Fruit fly (Drosophila melanogaster) whole organism, pupa: ENCODE measurements around the gene DCTN5-p25.

Experiments used
- CG10348 ChIP-seq: fragments of 200-800 bp; sonication (Bioruptor generic); IDR thresholded peaks from 2 replicates; pipeline ENCODE4 v1.3.6; 2022; ENCODE audit warnings: missing biosample characterization, missing genetic modification characterization
- CG12605 ChIP-seq: fragments of 200-800 bp; sonication (Bioruptor generic); IDR thresholded peaks from 2 replicates; pipeline ENCODE4 v1.3.6; 2022; ENCODE audit warnings: missing biosample characterization, missing genetic modification characterization
- CG13204 ChIP-seq: fragments of 200-800 bp; sonication (Bioruptor generic); optimal IDR thresholded peaks from 2 replicates; lab custom pipeline; 2018; ENCODE audit warnings: missing biosample characterization, mild to moderate bottlenecking, missing genetic modification characterization, moderate library complexity
- CG14655 ChIP-seq: fragments of 200-800 bp; sonication (Bioruptor generic); optimal IDR thresholded peaks from 3 replicates; lab custom pipeline; 2017; ENCODE audit warnings: mild to moderate bottlenecking, missing biosample characterization, missing genetic modification reagents, missing genetic modification characterization
- CG15710 ChIP-seq: fragments of 200-800 bp; sonication (Bioruptor generic); optimal IDR thresholded peaks from 2 replicates; lab custom pipeline; 2018; ENCODE audit warnings: missing biosample characterization, mild to moderate bottlenecking, missing genetic modification characterization, moderate library complexity
- CG17806 ChIP-seq: fragments of 200-800 bp; sonication (Bioruptor generic); optimal IDR thresholded peaks from 2 replicates; lab custom pipeline; 2018; ENCODE audit warnings: missing biosample characterization, mild to moderate bottlenecking, missing genetic modification characterization, moderate library complexity
- CG32121 ChIP-seq: fragments of 200-800 bp; sonication (Bioruptor generic); IDR thresholded peaks from 2 replicates; pipeline ENCODE4 v1.3.6; 2022; ENCODE audit warnings: missing biosample characterization, missing genetic modification characterization
- CG34367 ChIP-seq: fragments of 200-800 bp; sonication (Bioruptor generic); optimal IDR thresholded peaks from 2 replicates; lab custom pipeline; 2018; ENCODE audit warnings: missing biosample characterization, mild to moderate bottlenecking, missing genetic modification characterization
- CG4496 ChIP-seq: fragments of 200-800 bp; sonication (Bioruptor generic); IDR thresholded peaks from 3 replicates; pipeline ENCODE4 v1.3.6; 2022; ENCODE audit warnings: missing biosample characterization, missing genetic modification characterization
- CG8159 ChIP-seq: fragments of 200-800 bp; sonication (Bioruptor generic); optimal IDR thresholded peaks from 3 replicates; lab custom pipeline; 2018; ENCODE audit warnings: missing biosample characterization, mild to moderate bottlenecking, missing genetic modification characterization, moderate library complexity
- CG8301 ChIP-seq: fragments of 200-800 bp; sonication (Bioruptor generic); optimal IDR thresholded peaks from 2 replicates; lab custom pipeline; 2018; ENCODE audit warnings: missing biosample characterization, mild to moderate bottlenecking, missing genetic modification characterization
- CG9948 ChIP-seq: fragments of 200-800 bp; sonication (Bioruptor generic); optimal IDR thresholded peaks from 2 replicates; lab custom pipeline; 2018; ENCODE audit warnings: missing biosample characterization, mild to moderate bottlenecking, missing genetic modification characterization, moderate library complexity
- D1 ChIP-seq: fragments of 200-800 bp; sonication (Bioruptor generic); optimal IDR thresholded peaks from 2 replicates; lab custom pipeline; 2018; ENCODE audit warnings: missing biosample characterization, mild to moderate bottlenecking, missing genetic modification characterization, moderate library complexity
- EcR ChIP-seq: fragments of 200-800 bp; sonication (Bioruptor generic); optimal IDR thresholded peaks from 3 replicates; lab custom pipeline; 2019; ENCODE audit warnings: missing biosample characterization, missing genetic modification characterization, mild to moderate bottlenecking, moderate library complexity, missing genetic modification reagents
- Ets98B ChIP-seq: fragments of 200-800 bp; sonication (Bioruptor generic); IDR thresholded peaks from 2 replicates; pipeline ENCODE4 v1.3.6; 2022; ENCODE audit warnings: missing biosample characterization, missing genetic modification characterization
- Pif1A ChIP-seq: fragments of 200-800 bp; sonication (Bioruptor generic); optimal IDR thresholded peaks from 3 replicates; lab custom pipeline; 2016; ENCODE audit warnings: missing biosample characterization, missing genetic modification characterization
- Pif1B ChIP-seq: fragments of 200-800 bp; sonication (Bioruptor generic); optimal IDR thresholded peaks from 3 replicates; lab custom pipeline; 2016; ENCODE audit warnings: missing biosample characterization, missing genetic modification characterization
- Snoo ChIP-seq: fragments of 200-800 bp; sonication (Bioruptor generic); optimal IDR thresholded peaks from 3 replicates; lab custom pipeline; 2017; ENCODE audit warnings: missing biosample characterization, mild to moderate bottlenecking, missing genetic modification characterization, inconsistent platforms
- fd96Ca ChIP-seq: fragments of 200-800 bp; sonication (Bioruptor generic); IDR thresholded peaks from 3 replicates; pipeline ENCODE4 v1.3.6; 2022; ENCODE audit warnings: missing biosample characterization, missing genetic modification characterization
- gl ChIP-seq: fragments of 200-800 bp; sonication (Bioruptor generic); optimal IDR thresholded peaks from 2 replicates; lab custom pipeline; 2018; ENCODE audit warnings: missing biosample characterization, mild to moderate bottlenecking, missing genetic modification characterization
- rn ChIP-seq: fragments of 200-800 bp; sonication (Bioruptor generic); IDR thresholded peaks from 2 replicates; pipeline ENCODE4 v1.3.6; 2022; ENCODE audit warnings: missing biosample characterization, missing genetic modification characterization

DCTN5-p25 gene

DNA sequence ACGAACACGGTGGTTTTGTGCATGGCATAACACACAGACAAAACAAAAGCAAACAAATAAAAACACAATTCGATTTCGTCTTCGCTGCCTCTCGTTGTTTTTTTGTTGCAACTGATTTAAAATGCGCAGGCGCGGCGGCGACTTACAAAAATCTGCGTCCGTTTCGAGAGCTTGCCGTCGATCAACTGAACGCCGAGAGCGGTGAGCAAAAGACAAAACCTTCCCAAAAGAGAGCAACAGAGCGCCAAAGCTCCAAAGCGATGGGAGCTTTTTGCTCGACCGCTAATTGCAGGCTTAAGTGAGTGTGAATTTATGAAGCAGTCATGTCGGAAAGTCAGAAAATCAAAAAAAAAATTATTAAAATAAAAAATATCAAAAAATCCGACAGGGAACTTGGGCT, 8.2 kb upstream of the DCTN5-p25 start, which contains the start of gene mol:
Gene mol, minus strand, starts transcription at position 190 of the 400 bp plus-strand sequence.
- TF ChIP-seq CG13204 (no peak), CG8159 (tag; lab: Kevin White, UChicago) (peak; percentile 4), EcR (GFP tag; lab: Kevin White, UChicago) (peak; percentile 41), fd96Ca (no peak), CG34367 (peak; percentile 1), D1 (peak; percentile 34), CG8301 (tag; lab: Kevin White, UChicago) (no peak), CG12605 (GFP tag; lab: Robert Waterston, UW) (0 out of 2 replicates have a peak, but pooled peaks have one; percentile 27), gl (tag; lab: Kevin White, UChicago) (peak; percentile 51), CG15710 (peak; percentile 16), CG17806 (tag; lab: Kevin White, UChicago) (no peak), Ets98B (peak; percentile 52; the same call in 1 of the 2 replicates), CG4496 (GFP tag; lab: Robert Waterston, UW) (peak; percentile 70)

DNA sequence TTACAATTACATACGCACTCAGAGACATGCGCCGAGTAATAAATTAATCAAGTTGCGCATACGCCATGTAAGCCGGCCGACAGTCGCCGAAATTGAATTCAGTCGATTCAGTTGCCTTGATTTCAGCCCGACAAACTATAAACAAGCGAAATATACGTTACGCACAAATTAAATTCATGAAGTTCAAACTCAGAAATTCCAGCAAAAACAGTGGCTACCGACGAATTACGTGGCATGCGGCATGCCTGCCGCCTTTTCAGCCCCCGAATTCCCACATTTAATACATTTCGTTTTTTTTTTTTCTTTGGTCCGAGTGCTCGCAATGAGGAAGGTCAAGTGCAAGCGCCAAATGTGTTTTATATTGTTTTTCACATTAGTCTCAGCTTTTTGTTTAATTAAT, 5.2 kb upstream of the DCTN5-p25 start:
- no peak for TF ChIP-seq Pif1B (GFP tag; lab: Kevin White, UChicago)
- no peak for TF ChIP-seq CG12605 (GFP tag; lab: Robert Waterston, UW)
- no peak for TF ChIP-seq CG4496 (GFP tag; lab: Robert Waterston, UW)
- TF ChIP-seq CG13204, result no peak
- TF ChIP-seq CG8159 (tag; lab: Kevin White, UChicago), result no peak
- TF ChIP-seq EcR (GFP tag; lab: Kevin White, UChicago), result no peak
- TF ChIP-seq Pif1A (GFP tag; lab: Kevin White, UChicago), result no peak
- no peak for TF ChIP-seq CG9948 (tag; lab: Kevin White, UChicago)
- TF ChIP-seq, all 21 proteins: peak for 0

dm6 chr2L:15001847-15002246, 3.7 kb upstream of the DCTN5-p25 start:
- TF ChIP-seq CG17806 (tag; lab: Kevin White, UChicago) (no peak), rn (no peak), Ets98B (no peak), CG8159 (tag; lab: Kevin White, UChicago) (no peak), EcR (GFP tag; lab: Kevin White, UChicago) (no peak), gl (tag; lab: Kevin White, UChicago) (no peak), CG10348 (GFP tag; lab: Robert Waterston, UW) (no peak), D1 (no peak), Snoo (tag; lab: Kevin White, UChicago) (no peak), CG14655 (GFP tag; lab: Kevin White, UChicago) (no peak)

DNA sequence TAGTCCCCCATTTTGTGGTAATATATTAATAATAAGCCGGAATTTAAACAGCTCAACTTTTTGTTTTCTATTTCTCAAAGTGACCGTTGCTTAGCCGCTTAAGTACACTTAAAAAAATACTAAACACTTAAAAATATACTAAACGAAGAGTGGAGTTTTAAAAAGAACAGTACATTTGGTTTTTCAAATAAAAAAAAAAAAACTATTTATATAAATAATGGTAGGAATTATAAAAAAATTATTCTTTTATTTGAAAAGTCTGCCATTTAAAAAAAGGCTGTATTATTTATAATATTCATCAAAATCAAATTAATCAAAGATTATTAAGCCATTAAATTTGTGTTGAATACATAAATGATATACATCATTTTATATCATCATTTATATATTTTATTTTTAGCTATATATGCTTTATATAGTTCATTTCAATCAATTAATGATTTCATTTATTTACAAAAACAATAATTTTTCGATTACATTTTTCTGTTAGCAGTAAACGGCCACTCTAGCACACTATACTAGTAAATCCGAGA, 1.9 kb downstream of the DCTN5-p25 start, which contains the start of the genes Ankrd49 and NC2beta:
Gene Ankrd49, minus strand, starts transcription at position 101 of the 533 bp plus-strand sequence.
Gene NC2beta, plus strand, starts transcription at position 483 of the 533 bp plus-strand sequence.
- TF ChIP-seq CG17806 (tag; lab: Kevin White, UChicago), result no peak
- TF ChIP-seq rn, result no peak
- no peak for TF ChIP-seq Snoo (tag; lab: Kevin White, UChicago)
- no peak for TF ChIP-seq CG8159 (tag; lab: Kevin White, UChicago)
- TF ChIP-seq CG15710, result no peak
- no peak for TF ChIP-seq Pif1B (GFP tag; lab: Kevin White, UChicago)
- TF ChIP-seq EcR (GFP tag; lab: Kevin White, UChicago), result no peak
- no peak for TF ChIP-seq gl (tag; lab: Kevin White, UChicago)
- no peak for TF ChIP-seq Pif1A (GFP tag; lab: Kevin White, UChicago)
- TF ChIP-seq D1, result no peak
- no peak for TF ChIP-seq CG13204

DNA sequence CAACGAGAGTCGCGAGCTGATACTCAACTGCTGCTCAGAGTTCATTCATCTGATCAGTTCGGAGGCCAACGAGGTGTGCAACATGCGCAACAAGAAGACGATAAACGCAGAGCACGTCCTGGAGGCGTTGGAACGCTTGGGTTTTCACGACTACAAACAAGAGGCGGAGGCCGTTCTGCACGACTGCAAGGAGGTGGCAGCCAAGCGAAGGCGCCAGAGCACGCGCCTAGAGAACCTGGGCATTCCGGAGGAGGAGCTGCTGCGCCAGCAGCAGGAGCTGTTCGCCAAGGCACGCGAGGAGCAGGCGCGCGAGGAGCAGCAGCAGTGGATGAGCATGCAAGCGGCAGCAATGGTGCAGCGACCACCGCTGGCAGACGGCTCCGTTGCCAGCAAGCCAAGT, 2.5 kb downstream of the DCTN5-p25 start:
- no peak for TF ChIP-seq Ets98B
- no peak for TF ChIP-seq CG15710
- no peak for TF ChIP-seq CG8159 (tag; lab: Kevin White, UChicago)
- TF ChIP-seq CG10348 (GFP tag; lab: Robert Waterston, UW), result no peak
- TF ChIP-seq Pif1A (GFP tag; lab: Kevin White, UChicago), result no peak
- TF ChIP-seq CG14655 (GFP tag; lab: Kevin White, UChicago), result no peak
- TF ChIP-seq fd96Ca, result no peak
- TF ChIP-seq D1, result no peak
- TF ChIP-seq CG4496 (GFP tag; lab: Robert Waterston, UW), result no peak
- no peak for TF ChIP-seq CG34367
- no peak for TF ChIP-seq CG8301 (tag; lab: Kevin White, UChicago)
- no peak for TF ChIP-seq rn

- TF ChIP-seq Ets98B, result peak; percentile 58; the same call in 1 of the 2 replicates
- TF ChIP-seq gl (tag; lab: Kevin White, UChicago), result no peak
- TF ChIP-seq CG34367, result peak; percentile 58
- TF ChIP-seq CG15710, result peak; percentile 75
- TF ChIP-seq CG17806 (tag; lab: Kevin White, UChicago), result peak; percentile 60
- TF ChIP-seq rn, result 0 out of 2 replicates have a peak, but pooled peaks have one; percentile 29
- TF ChIP-seq CG32121 (GFP tag; lab: Robert Waterston, UW), result peak; percentile 81
- TF ChIP-seq CG8301 (tag; lab: Kevin White, UChicago), result no peak
- TF ChIP-seq CG4496 (GFP tag; lab: Robert Waterston, UW), result peak; percentile 75; the same call in 2 of the 3 replicates
- peak; percentile 54 for TF ChIP-seq Snoo (tag; lab: Kevin White, UChicago)
- peak; percentile 41 for TF ChIP-seq CG9948 (tag; lab: Kevin White, UChicago)
- no peak for TF ChIP-seq CG14655 (GFP tag; lab: Kevin White, UChicago)
- TF ChIP-seq D1, result no peak
- peak; percentile 81 for TF ChIP-seq fd96Ca
- no peak for TF ChIP-seq CG12605 (GFP tag; lab: Robert Waterston, UW)
- no peak for TF ChIP-seq CG10348 (GFP tag; lab: Robert Waterston, UW)
- no peak for TF ChIP-seq Pif1A (GFP tag; lab: Kevin White, UChicago)
- TF ChIP-seq Pif1B (GFP tag; lab: Kevin White, UChicago), result peak; percentile 39
- TF ChIP-seq EcR (GFP tag; lab: Kevin White, UChicago), result no peak
- TF ChIP-seq CG8159 (tag; lab: Kevin White, UChicago), result peak; percentile 59
- TF ChIP-seq CG13204, result no peak
Measured at dm6 chr2L:15009703-15010102, 4.2 kb downstream of the DCTN5-p25 start, which contains the start of the genes THG and Rnmt. TSS of gene THG (minus strand) at chr2L:15009724. TSS of gene Rnmt (plus strand) at chr2L:15009939.
